Worm (Caenorhabditis elegans): Measurements from ENCODE around the gene K12B6.11.

The K12B6.11 gene

ce11 chrV:6244631-6245030 lies 44.1 kb upstream of the K12B6.11 start:
- no peak for TF ChIP-seq npax-4 (tag; optimal IDR thresholded peaks at IDR 0.05)
- TF ChIP-seq Y22D7AL.16 (tag; optimal IDR thresholded peaks at IDR 0.05), result no peak
- no peak for TF ChIP-seq ceh-18 (tag; optimal IDR thresholded peaks at IDR 0.05)
- peak; percentile 45 for TF ChIP-seq unc-42 (tag; optimal IDR thresholded peaks at IDR 0.05)
- no peak for TF ChIP-seq ztf-16 (tag; optimal IDR thresholded peaks at IDR 0.05)
- no peak for TF ChIP-seq hlh-8 (tag; optimal IDR thresholded peaks at IDR 0.05)

ce11 chrV:6246454-6246981 lies 42.2 kb upstream of the K12B6.11 start, which contains the start of gene dmd-7:
Gene dmd-7 (plus strand): TSS chrV:6246931.
- TF ChIP-seq hlh-13 (GFP tag; optimal IDR thresholded peaks at IDR 0.05) (no peak), ahr-1 (tag; optimal IDR thresholded peaks at IDR 0.05) (no peak), ceh-18 (tag; optimal IDR thresholded peaks at IDR 0.05) (peak; percentile 86), F13H6.1 (tag; optimal IDR thresholded peaks at IDR 0.05) (peak; percentile 61), unc-42 (tag; optimal IDR thresholded peaks at IDR 0.05) (peak; percentile 38), fkh-6 (tag; optimal IDR thresholded peaks at IDR 0.05) (peak; percentile 13), tbx-7 (tag; optimal IDR thresholded peaks at IDR 0.05) (no peak), mec-3 (tag; optimal IDR thresholded peaks at IDR 0.05; ENCODE audit: borderline replicate concordance) (no peak), unc-55 (GFP tag; optimal IDR thresholded peaks at IDR 0.05) (peak; percentile 72), ceh-22 (tag; optimal IDR thresholded peaks at IDR 0.05) (no peak), che-1 (tag; optimal IDR thresholded peaks at IDR 0.05) (no peak), ceh-24 (tag; optimal IDR thresholded peaks at IDR 0.05) (no peak), fkh-10 (GFP tag; optimal IDR thresholded peaks at IDR 0.05) (no peak), fax-1 (tag; optimal IDR thresholded peaks at IDR 0.05) (no peak), ceh-45 (GFP tag; IDR thresholded peaks at IDR 0.05) (no peak), elt-2 (tag; optimal IDR thresholded peaks at IDR 0.05) (peak; percentile 50), hlh-30 (tag; optimal IDR thresholded peaks at IDR 0.05; ENCODE audit: insufficient read depth) (peak; percentile 78), ceh-34 (tag; optimal IDR thresholded peaks at IDR 0.05) (peak; percentile 49), ceh-31 (tag; optimal IDR thresholded peaks at IDR 0.05) (peak; percentile 64), tbx-2 (tag; optimal IDR thresholded peaks at IDR 0.05) (peak; percentile 76), odd-2 (tag; optimal IDR thresholded peaks at IDR 0.05) (no peak), pqm-1 (tag; optimal IDR thresholded peaks at IDR 0.05) (peak; percentile 26), madf-2 (tag; optimal IDR thresholded peaks at IDR 0.05) (peak; percentile 59), pha-4 (tag; optimal IDR thresholded peaks at IDR 0.05) (no peak), hlh-6 (tag; optimal IDR thresholded peaks at IDR 0.05) (peak; percentile 38), nfya-1 (tag; optimal IDR thresholded peaks at IDR 0.05) (peak; percentile 63), hlh-15 (tag; optimal IDR thresholded peaks at IDR 0.05) (no peak), lin-11 (tag; optimal IDR thresholded peaks at IDR 0.05) (no peak), zip-5 (tag; optimal IDR thresholded peaks at IDR 0.05) (no peak), pros-1 (tag; optimal IDR thresholded peaks at IDR 0.05) (peak; percentile 70), sdc-2 (tag; optimal IDR thresholded peaks at IDR 0.05) (peak; percentile 40), sox-2 (GFP tag; IDR thresholded peaks at IDR 0.05) (no peak), T23F11.4 (GFP tag; optimal IDR thresholded peaks at IDR 0.05) (no peak), eyg-1 (tag; optimal IDR thresholded peaks at IDR 0.05) (no peak), K02D7.2 (tag; optimal IDR thresholded peaks at IDR 0.05) (no peak), rnt-1 (tag; optimal IDR thresholded peaks at IDR 0.05) (peak; percentile 28), nhr-232 (tag; optimal IDR thresholded peaks at IDR 0.05) (no peak), dve-1 (tag; optimal IDR thresholded peaks at IDR 0.05) (peak; percentile 57), ref-2 (tag; optimal IDR thresholded peaks at IDR 0.05) (peak; percentile 70), ceh-2 (tag; optimal IDR thresholded peaks at IDR 0.05) (peak; percentile 3)
